Fruit fly (Drosophila melanogaster): ENCODE measurements around the gene Gr32a.

DNA sequence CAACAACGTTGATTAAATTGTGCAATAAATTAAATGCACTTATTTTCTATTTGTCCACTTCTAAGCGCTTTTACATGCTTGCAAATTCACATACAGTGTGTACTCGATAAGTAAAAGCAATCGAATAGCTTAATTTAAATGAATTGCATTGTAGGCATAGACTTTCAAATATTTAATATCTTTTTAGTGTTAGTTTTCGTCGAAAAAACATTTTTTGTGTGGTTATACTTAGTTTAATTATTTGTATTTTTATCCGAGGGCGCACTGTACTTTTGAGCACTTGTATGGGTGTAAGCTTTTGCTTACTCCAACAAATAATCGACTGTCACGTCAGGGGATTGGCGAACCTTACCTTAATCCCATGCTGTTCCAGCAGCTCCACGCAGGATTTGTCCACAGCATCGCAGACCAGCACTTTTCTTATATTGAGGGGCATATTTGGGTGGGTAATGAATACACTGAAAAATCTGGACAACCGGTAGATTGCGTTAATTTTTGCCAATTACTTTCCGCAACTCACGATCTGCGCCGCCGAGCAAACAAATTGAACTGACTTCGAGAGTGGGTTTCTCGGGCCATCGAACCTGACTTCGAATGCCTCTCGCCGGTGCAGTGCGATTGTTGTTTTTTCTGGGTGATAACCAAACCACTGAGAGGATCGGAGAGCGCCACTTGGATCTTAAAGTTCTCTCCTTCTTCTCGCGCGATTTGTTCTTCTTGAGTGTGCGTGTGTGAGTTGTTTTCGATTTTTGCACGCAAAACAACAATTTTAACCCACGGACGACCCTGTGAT is 41.5 kb downstream of the Gr32a start, which contains the start of gene CG6287:
- peak; percentile 87 for TF ChIP-seq CG10348 (GFP tag; IDR thresholded peaks at IDR 0.05)
- peak; percentile 81 for TF ChIP-seq fd96Ca (GFP tag; IDR thresholded peaks at IDR 0.05)
- no peak for TF ChIP-seq CG13204 (GFP tag; optimal IDR thresholded peaks at IDR 0.05)
- TF ChIP-seq EcR (GFP tag; optimal IDR thresholded peaks at IDR 0.05) = peak; percentile 99
- TF ChIP-seq CG15710 (tag; optimal IDR thresholded peaks at IDR 0.05) = peak; percentile 90
- peak; percentile 57 for TF ChIP-seq D1 (tag; optimal IDR thresholded peaks at IDR 0.05)
- TF ChIP-seq Pif1A (GFP tag; optimal IDR thresholded peaks at IDR 0.05) = peak; percentile 94
- peak; percentile 94 for TF ChIP-seq rn (GFP tag; IDR thresholded peaks at IDR 0.05)
- TF ChIP-seq CG8301 (tag; optimal IDR thresholded peaks at IDR 0.05) = peak; percentile 95
- peak; percentile 85 for TF ChIP-seq CG34367 (tag; optimal IDR thresholded peaks at IDR 0.05)
- peak; percentile 92 for TF ChIP-seq CG9948 (tag; optimal IDR thresholded peaks at IDR 0.05)
